Fruit fly (Drosophila melanogaster): ENCODE results near the gene Art6.

Art6 gene

DNA sequence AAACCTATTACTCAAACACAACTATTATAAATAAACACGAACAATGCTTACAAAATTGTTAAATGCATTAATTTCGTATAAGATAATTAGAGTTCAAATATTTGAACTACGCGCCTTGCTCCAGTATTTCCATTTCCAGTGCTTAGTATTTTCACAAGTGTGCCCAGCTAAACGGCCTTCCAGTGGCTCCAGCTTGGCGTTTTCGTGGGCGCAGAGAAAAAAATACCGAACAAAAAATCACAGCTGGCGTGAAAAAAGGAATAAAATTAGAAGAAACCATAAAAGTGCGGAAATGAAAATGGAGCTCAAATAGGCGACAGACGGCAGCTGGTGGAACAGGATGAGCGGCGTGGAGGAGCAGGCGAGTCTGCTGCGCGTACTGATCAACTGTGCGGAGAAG lies 13.0 kb upstream of the Art6 start, which contains the start of gene Ipp (continued):
- TF ChIP-seq Ets97D (GFP tag; optimal IDR thresholded peaks at IDR 0.05) = peak; percentile 38
- no peak for TF ChIP-seq cato (GFP tag; optimal IDR thresholded peaks at IDR 0.05; ENCODE audit: borderline replicate concordance)
- TF ChIP-seq tx (GFP tag; optimal IDR thresholded peaks at IDR 0.05) = no peak
- no peak for TF ChIP-seq CG43689 (GFP tag; IDR thresholded peaks at IDR 0.05)
- no peak for TF ChIP-seq Kr (GFP tag; optimal IDR thresholded peaks at IDR 0.05)
- TF ChIP-seq C15 (GFP tag; IDR thresholded peaks at IDR 0.05) = no peak
- TF ChIP-seq CG10366 (GFP tag; IDR thresholded peaks at IDR 0.05) = no peak
- no peak for TF ChIP-seq slbo (GFP tag; IDR thresholded peaks at IDR 0.05)
- no peak for TF ChIP-seq CG6689 (GFP tag; IDR thresholded peaks at IDR 0.05)
- TF ChIP-seq nerfin-1 (tag; optimal IDR thresholded peaks at IDR 0.05) = no peak
- TF ChIP-seq CG34422 (GFP tag; IDR thresholded peaks at IDR 0.05) = no peak
- TF ChIP-seq tgo (GFP tag; IDR thresholded peaks at IDR 0.05) = no peak
- no peak for TF ChIP-seq CG9932 (GFP tag; IDR thresholded peaks at IDR 0.05)
- TF ChIP-seq CG1602 (GFP tag; optimal IDR thresholded peaks at IDR 0.05) = no peak
- TF ChIP-seq MESR4 (GFP tag; optimal IDR thresholded peaks at IDR 0.05) = peak; percentile 47
- peak; percentile 34 for TF ChIP-seq CG14710 (tag; optimal IDR thresholded peaks at IDR 0.05)
- TF ChIP-seq tio (GFP tag; optimal IDR thresholded peaks at IDR 0.05) = no peak
- TF ChIP-seq sens (GFP tag) = peak; percentile 80
- TF ChIP-seq CG3995 (GFP tag; optimal IDR thresholded peaks at IDR 0.05) = peak; percentile 78
- no peak for TF ChIP-seq CG11695 (GFP tag; IDR thresholded peaks at IDR 0.05)
- no peak for TF ChIP-seq pros (GFP tag; optimal IDR thresholded peaks at IDR 0.05)
- peak; percentile 24 for TF ChIP-seq CTCF (GFP tag; optimal IDR thresholded peaks at IDR 0.05)
- no peak for TF ChIP-seq CG6254 (GFP tag; optimal IDR thresholded peaks at IDR 0.05)
- no peak for TF ChIP-seq CG1832 (GFP tag; optimal IDR thresholded peaks at IDR 0.05)
- TF ChIP-seq fd3F (GFP tag; optimal IDR thresholded peaks at IDR 0.05) = no peak
- no peak for TF ChIP-seq luna (GFP tag; optimal IDR thresholded peaks at IDR 0.05)
- peak; percentile 40 for TF ChIP-seq Lhr (GFP tag; optimal IDR thresholded peaks at IDR 0.05)
- TF ChIP-seq CG9817 (tag; optimal IDR thresholded peaks at IDR 0.05) = no peak
- TF ChIP-seq salm (tag; optimal IDR thresholded peaks at IDR 0.05) = no peak
- TF ChIP-seq bcd (GFP tag; optimal IDR thresholded peaks at IDR 0.05) = no peak
- TF ChIP-seq Deaf1 (tag; optimal IDR thresholded peaks at IDR 0.05) = no peak
- peak; percentile 1 for TF ChIP-seq CG18011 (GFP tag; optimal IDR thresholded peaks at IDR 0.05)
- TF ChIP-seq Sry-δ (GFP tag; optimal IDR thresholded peaks at IDR 0.05) = peak; percentile 3
- TF ChIP-seq CG13123 (GFP tag; optimal IDR thresholded peaks at IDR 0.05) = no peak
- TF ChIP-seq pan (optimal IDR thresholded peaks at IDR 0.05) = no peak
- TF ChIP-seq pan (GFP tag; optimal IDR thresholded peaks at IDR 0.05 in 1 of 2, IDR thresholded peaks at IDR 0.05 in 1 of 2) = no peak
- TF ChIP-seq Sox100B (GFP tag; optimal IDR thresholded peaks at IDR 0.05) = no peak
- TF ChIP-seq Abd-B (GFP tag; optimal IDR thresholded peaks at IDR 0.05) = no peak
- TF ChIP-seq hth (optimal IDR thresholded peaks at IDR 0.05) = no peak
- no peak for TF ChIP-seq Eip74EF (GFP tag; optimal IDR thresholded peaks at IDR 0.05)
- no peak for TF ChIP-seq Drgx (GFP tag; IDR thresholded peaks at IDR 0.05)
- no peak for TF ChIP-seq Fer3 (tag; optimal IDR thresholded peaks at IDR 0.05)
- no peak for TF ChIP-seq Meics (GFP tag; optimal IDR thresholded peaks at IDR 0.05)
- no peak for TF ChIP-seq shn (GFP tag; optimal IDR thresholded peaks at IDR 0.05)
- TF ChIP-seq Hsf (GFP tag; optimal IDR thresholded peaks at IDR 0.05) = no peak
- peak; percentile 48 for TF ChIP-seq hkb (optimal IDR thresholded peaks at IDR 0.05)
- TF ChIP-seq hkb (GFP tag; IDR thresholded peaks at IDR 0.05) = no peak
- TF ChIP-seq CG18476 (GFP tag; optimal IDR thresholded peaks at IDR 0.05) = no peak
- TF ChIP-seq CG2120 (GFP tag; optimal IDR thresholded peaks at IDR 0.05) = no peak
- peak; percentile 44 for TF ChIP-seq CG4617 (GFP tag; optimal IDR thresholded peaks at IDR 0.05; ENCODE audit: borderline replicate concordance)
- TF ChIP-seq dan (GFP tag; IDR thresholded peaks at IDR 0.05) = no peak
- TF ChIP-seq CG2678 (tag; optimal IDR thresholded peaks at IDR 0.05) = no peak
- TF ChIP-seq seq (GFP tag; IDR thresholded peaks at IDR 0.05) = no peak
- no peak for TF ChIP-seq bigmax (GFP tag; optimal IDR thresholded peaks at IDR 0.05)
